Fruit fly (Drosophila melanogaster) whole organism, adult: ENCODE data around the gene Cpr65Ay.

Source experiments
- CG11617 ChIP-seq: fragments of 200-800 bp; sonication (Bioruptor generic); optimal IDR thresholded peaks from 2 replicates; lab custom pipeline; 2017; ENCODE audit warnings: mild to moderate bottlenecking, missing biosample characterization, missing genetic modification reagents, missing genetic modification characterization
- CG7045 ChIP-seq: fragments of 200-800 bp; sonication (Bioruptor generic); optimal IDR thresholded peaks from 2 replicates; lab custom pipeline; 2017; ENCODE audit warnings: missing biosample characterization, mild to moderate bottlenecking, missing genetic modification characterization
- Clk ChIP-seq: fragments of 200-800 bp; sonication (Bioruptor generic); optimal IDR thresholded peaks from 2 replicates; lab custom pipeline; 2017; ENCODE audit warnings: missing biosample characterization, missing genetic modification characterization
- bab1 ChIP-seq: fragments of 200-800 bp; sonication (Bioruptor generic); optimal IDR thresholded peaks from 3 replicates; lab custom pipeline; 2019; ENCODE audit warnings: missing biosample characterization, mild to moderate bottlenecking, missing genetic modification characterization, moderate library complexity
- ovo ChIP-seq: fragments of 200-800 bp; sonication (Bioruptor generic); optimal IDR thresholded peaks from 2 replicates; lab custom pipeline; 2016; ENCODE audit warnings: missing biosample characterization, missing genetic modification characterization
- toe ChIP-seq: fragments of 200-800 bp; sonication (Bioruptor generic); optimal IDR thresholded peaks from 2 replicates; lab custom pipeline; 2016; ENCODE audit warnings: missing biosample characterization, missing genetic modification characterization

DNA sequence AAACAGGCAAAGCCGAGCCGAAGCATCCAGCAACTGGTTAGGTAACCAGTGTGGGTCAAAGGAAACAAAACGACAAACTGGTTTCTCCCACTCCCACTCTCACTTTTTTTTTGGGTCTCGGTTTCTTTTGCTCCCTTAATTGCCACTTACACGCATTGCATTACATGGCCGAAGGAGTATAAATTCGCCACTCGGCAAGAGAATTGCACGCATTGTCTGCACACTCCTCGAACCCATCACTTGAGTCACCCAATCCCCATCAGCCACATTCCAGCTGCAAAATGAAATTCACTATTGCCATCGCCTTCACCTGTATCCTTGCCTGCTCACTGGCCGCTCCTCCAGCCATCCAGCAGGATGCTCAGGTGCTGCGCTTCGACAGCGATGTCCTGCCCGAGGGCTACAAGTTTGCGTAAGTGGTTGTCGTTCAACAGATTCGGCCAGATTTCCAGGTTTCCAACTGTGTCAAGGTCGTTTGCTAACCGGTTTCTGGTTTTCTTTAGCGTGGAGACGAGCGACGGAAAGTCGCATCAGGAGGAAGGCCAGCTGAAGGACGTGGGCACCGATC, 15.2 kb downstream of the Cpr65Ay start, which contains the start of gene Lcp65Ad:
- TF ChIP-seq bab1 (GFP tag; lab: Kevin White, UChicago) (no peak), toe (GFP tag; lab: Kevin White, UChicago) (no peak), ovo (GFP tag; lab: Kevin White, UChicago) (no peak), Clk (no peak), CG7045 (GFP tag; lab: Kevin White, UChicago) (no peak), CG11617 (GFP tag; lab: Kevin White, UChicago) (no peak)
